Worm (Caenorhabditis elegans): ENCODE measurements around the gene C34C12.2.

ce11 chrIII:3504239-3504638 lies 50.7 kb downstream of the C34C12.2 start:
- TF ChIP-seq pax-3 (tag; optimal IDR thresholded peaks at IDR 0.05) (no peak), lin-15B (tag; optimal IDR thresholded peaks at IDR 0.05) (no peak), elt-2 (tag; optimal IDR thresholded peaks at IDR 0.05) (no peak), nhr-237 (tag; optimal IDR thresholded peaks at IDR 0.05) (no peak)

Measured in whole organism, L1 larva.